Worm (Caenorhabditis elegans) whole organism, early embryonic: ENCODE results near the gene F23B12.4.

Experiments
- B0310.2 ChIP-seq: sonication (generic microtip); optimal IDR thresholded peaks from 2 replicates; lab custom pipeline; 2016; ENCODE audit warnings: mild to moderate bottlenecking, missing genetic modification characterization, missing compliant biosample characterization
- F13C5.2 ChIP-seq: sonication (generic microtip); optimal IDR thresholded peaks from 2 replicates; lab custom pipeline; 2017; ENCODE audit warnings: mild to moderate bottlenecking, missing genetic modification characterization, inconsistent platforms, missing compliant biosample characterization
- aly-1 ChIP-seq: sonication (generic microtip); optimal IDR thresholded peaks from 2 replicates; lab custom pipeline; 2016; ENCODE audit warnings: missing genetic modification characterization, missing compliant biosample characterization
- ama-1 ChIP-seq: fragments of 150-350 bp; optimal IDR thresholded peaks from 2 replicates; lab custom pipeline; 2014
- ceh-13 ChIP-seq: fragments of 200-800 bp; sonication (Bioruptor generic); optimal IDR thresholded peaks from 2 replicates; lab custom pipeline; 2018; ENCODE audit warnings: mild to moderate bottlenecking, missing genetic modification characterization, missing compliant biosample characterization
- ceh-36 ChIP-seq: sonication (generic microtip); optimal IDR thresholded peaks from 2 replicates; lab custom pipeline; 2016; ENCODE audit warnings: missing genetic modification characterization, inconsistent platforms, missing compliant biosample characterization
- ets-7 ChIP-seq: sonication (generic microtip); optimal IDR thresholded peaks from 2 replicates; lab custom pipeline; 2016; ENCODE audit warnings: missing genotype, missing genetic modification characterization, missing compliant biosample characterization
- flt-1 ChIP-seq: fragments of 200-800 bp; sonication (Bioruptor generic); IDR thresholded peaks from 2 replicates; pipeline ENCODE4 v1.3.6; 2022; ENCODE audit warnings: missing genetic modification characterization, missing compliant biosample characterization
- hmbx-1 ChIP-seq: sonication (generic microtip); optimal IDR thresholded peaks from 2 replicates; lab custom pipeline; 2016; ENCODE audit warnings: mild to moderate bottlenecking, missing genetic modification characterization, missing compliant biosample characterization
- hmg-4 ChIP-seq: fragments of 200-800 bp; sonication (Bioruptor generic); optimal IDR thresholded peaks from 2 replicates; lab custom pipeline; 2018; ENCODE audit warnings: mild to moderate bottlenecking, missing genetic modification characterization, missing compliant biosample characterization
- hnd-1 ChIP-seq: sonication (generic microtip); optimal IDR thresholded peaks from 2 replicates; lab custom pipeline; 2016; ENCODE audit warnings: missing genetic modification characterization, missing compliant biosample characterization
- pes-1 ChIP-seq: fragments of 200-800 bp; sonication (Bioruptor generic); IDR thresholded peaks from 2 replicates; pipeline ENCODE4 v1.3.6; 2022; ENCODE audit warnings: missing genetic modification reagents, missing genetic modification characterization, missing compliant biosample characterization
- scrt-1 ChIP-seq: fragments of 200-800 bp; sonication (Bioruptor generic); IDR thresholded peaks from 2 replicates; pipeline ENCODE4 v1.3.6; 2022; ENCODE audit warnings: missing genetic modification characterization, missing compliant biosample characterization
- sea-1 ChIP-seq: fragments of 200-800 bp; sonication (Bioruptor generic); conservative IDR thresholded peaks from 2 replicates; pipeline ENCODE4 v1.3.6; 2022; ENCODE audit warnings: missing genetic modification characterization, missing compliant biosample characterization
- tbx-11 ChIP-seq: fragments of 200-800 bp; sonication (Bioruptor generic); IDR thresholded peaks from 2 replicates; pipeline ENCODE4 v1.3.6; 2022; ENCODE audit warnings: missing genetic modification characterization, missing compliant biosample characterization
- tbx-37 ChIP-seq: fragments of 200-800 bp; sonication (Bioruptor generic); conservative IDR thresholded peaks from 2 replicates; pipeline ENCODE4 v1.3.6; 2022; ENCODE audit warnings: missing genetic modification reagents, missing genetic modification characterization, missing compliant biosample characterization
- tra-4 ChIP-seq: sonication (generic microtip); optimal IDR thresholded peaks from 2 replicates; lab custom pipeline; 2017; ENCODE audit warnings: missing genetic modification characterization, missing compliant biosample characterization

The F23B12.4 gene

DNA sequence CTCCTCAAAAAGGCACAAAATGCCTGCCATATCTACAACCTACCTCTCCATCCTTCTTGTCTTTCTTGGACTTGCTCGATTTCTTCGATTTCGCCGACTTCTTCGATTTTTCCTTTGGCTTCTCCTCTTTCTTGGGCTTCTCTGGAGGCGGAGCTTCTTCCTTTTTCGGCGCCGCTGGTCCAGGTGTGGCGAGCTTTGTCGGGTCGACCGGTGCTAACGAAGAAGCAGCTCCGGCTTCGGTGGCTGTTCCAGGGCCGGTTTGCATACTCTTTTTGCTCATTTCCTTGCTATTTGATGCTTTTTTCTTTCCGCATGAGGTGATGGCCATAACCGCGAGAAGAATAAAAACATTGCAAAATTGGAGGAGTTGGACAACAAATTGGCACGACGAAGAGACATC, 39.6 kb downstream of the F23B12.4 start:
- TF ChIP-seq F13C5.2 (no peak), B0310.2 (tag; lab: Kevin White, UChicago) (no peak), ama-1 (lab: Kevin White, UChicago) (no peak), tra-4 (no peak), tbx-11 (GFP tag; lab: Robert Waterston, UW) (no peak), pes-1 (GFP tag; lab: Robert Waterston, UW) (no peak), hnd-1 (tag; lab: Kevin White, UChicago) (no peak), sea-1 (no peak)

ce11 chrV:14481401-14481800, 40.5 kb downstream of the F23B12.4 start, which contains the start of gene R02D5.7:
Gene R02D5.7 (minus strand): TSS chrV:14481501.
- TF ChIP-seq sea-1 (no peak), tbx-11 (GFP tag; lab: Robert Waterston, UW) (no peak), hnd-1 (tag; lab: Kevin White, UChicago) (no peak), tra-4 (no peak), ets-7 (no peak)

ce11 chrV:14481987-14482386, 41.0 kb downstream of the F23B12.4 start, which contains the start of gene R02D5.10:
Gene R02D5.10 (plus strand): TSS chrV:14482287.
- TF ChIP-seq aly-1 (no peak), hnd-1 (tag; lab: Kevin White, UChicago) (no peak), ceh-13 (GFP tag; lab: Kevin White, UChicago) (no peak), hmg-4 (no peak), tra-4 (no peak), sea-1 (no peak), flt-1 (GFP tag; lab: Robert Waterston, UW) (no peak), scrt-1 (GFP tag; lab: Robert Waterston, UW) (no peak), tbx-37 (GFP tag; lab: Robert Waterston, UW) (no peak)

DNA sequence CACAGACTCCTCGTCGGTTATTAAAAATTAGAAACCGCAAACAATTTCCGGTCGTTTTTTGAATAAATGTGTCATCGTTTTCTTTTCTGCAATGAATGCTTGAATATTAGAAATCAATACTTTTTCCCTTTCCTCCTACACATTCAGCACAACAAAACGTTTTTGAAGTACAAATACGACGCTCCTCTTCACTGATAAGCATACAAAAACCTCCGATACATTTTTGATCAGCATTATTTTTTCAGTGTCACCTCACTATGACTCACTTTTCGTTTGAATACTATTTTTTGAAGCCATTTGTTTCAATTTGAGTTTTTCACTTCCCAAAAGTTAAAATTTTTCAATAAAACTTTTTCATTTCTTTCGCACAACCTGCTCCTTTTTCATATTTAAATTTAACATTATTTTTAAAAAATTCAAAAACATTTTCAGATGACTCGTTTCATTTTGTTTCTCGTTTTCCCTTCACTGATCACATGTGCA, 41.8 kb downstream of the F23B12.4 start, which contains the start of gene R02D5.3:
TSS of gene R02D5.3 (plus strand) at position 433 of the 483 bp plus-strand sequence.
- TF ChIP-seq ets-7 (no peak), sea-1 (no peak), flt-1 (GFP tag; lab: Robert Waterston, UW) (no peak), B0310.2 (tag; lab: Kevin White, UChicago) (no peak), aly-1 (no peak), F13C5.2 (no peak), hmbx-1 (tag; lab: Kevin White, UChicago) (no peak), tbx-11 (GFP tag; lab: Robert Waterston, UW) (no peak), hmg-4 (no peak), ceh-13 (GFP tag; lab: Kevin White, UChicago) (no peak), hnd-1 (tag; lab: Kevin White, UChicago) (no peak), tbx-37 (GFP tag; lab: Robert Waterston, UW) (no peak), ama-1 (lab: Kevin White, UChicago) (no peak)

ce11 chrV:14484582-14484981, 43.6 kb downstream of the F23B12.4 start, which contains the start of gene R02D5.4:
Gene R02D5.4 (minus strand): TSS chrV:14484682.
- TF ChIP-seq tbx-11 (GFP tag; lab: Robert Waterston, UW): no peak
- TF ChIP-seq aly-1: no peak
- no peak for TF ChIP-seq tbx-37 (GFP tag; lab: Robert Waterston, UW)
- TF ChIP-seq sea-1: no peak
- TF ChIP-seq hnd-1 (tag; lab: Kevin White, UChicago): no peak
- TF ChIP-seq hmbx-1 (tag; lab: Kevin White, UChicago): no peak
- no peak for TF ChIP-seq B0310.2 (tag; lab: Kevin White, UChicago)
- no peak for TF ChIP-seq F13C5.2
- TF ChIP-seq ceh-13 (GFP tag; lab: Kevin White, UChicago): no peak
- no peak for TF ChIP-seq flt-1 (GFP tag; lab: Robert Waterston, UW)
- TF ChIP-seq hmg-4: no peak
- TF ChIP-seq tra-4: no peak
- TF ChIP-seq pes-1 (GFP tag; lab: Robert Waterston, UW): no peak
- TF ChIP-seq scrt-1 (GFP tag; lab: Robert Waterston, UW): no peak
- TF ChIP-seq ceh-36 (tag; lab: Kevin White, UChicago): no peak

DNA sequence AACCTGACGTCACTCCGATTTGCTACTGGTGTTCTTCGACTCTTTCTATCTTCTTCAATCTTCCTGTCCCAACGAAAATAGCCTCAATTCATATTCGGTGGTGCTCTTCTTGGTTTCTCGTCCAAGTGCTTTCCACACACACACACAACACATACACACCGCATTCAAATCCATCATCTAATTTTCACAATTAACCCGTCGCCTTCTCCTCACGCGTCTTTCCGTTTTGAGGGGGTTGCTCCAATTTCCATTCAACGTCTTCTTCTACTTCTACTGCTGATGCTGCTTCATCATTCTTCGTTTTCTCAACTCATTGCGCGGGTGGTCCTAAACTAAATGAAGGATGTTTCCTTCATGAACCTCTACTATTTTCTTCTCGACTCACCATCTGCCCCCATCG, 50.2 kb downstream of the F23B12.4 start:
- TF ChIP-seq tra-4: no peak
- peak; percentile 25 for TF ChIP-seq F13C5.2

- TF ChIP-seq ceh-36 (tag; lab: Kevin White, UChicago): no peak
- TF ChIP-seq ama-1 (lab: Kevin White, UChicago): no peak
- TF ChIP-seq hmbx-1 (tag; lab: Kevin White, UChicago): no peak
- TF ChIP-seq hnd-1 (tag; lab: Kevin White, UChicago): no peak
Observed at ce11 chrV:14493665-14494064, 52.7 kb downstream of the F23B12.4 start.
